Worm (Caenorhabditis elegans): Measurements from ENCODE around the gene ins-6.

ins-6 gene

DNA sequence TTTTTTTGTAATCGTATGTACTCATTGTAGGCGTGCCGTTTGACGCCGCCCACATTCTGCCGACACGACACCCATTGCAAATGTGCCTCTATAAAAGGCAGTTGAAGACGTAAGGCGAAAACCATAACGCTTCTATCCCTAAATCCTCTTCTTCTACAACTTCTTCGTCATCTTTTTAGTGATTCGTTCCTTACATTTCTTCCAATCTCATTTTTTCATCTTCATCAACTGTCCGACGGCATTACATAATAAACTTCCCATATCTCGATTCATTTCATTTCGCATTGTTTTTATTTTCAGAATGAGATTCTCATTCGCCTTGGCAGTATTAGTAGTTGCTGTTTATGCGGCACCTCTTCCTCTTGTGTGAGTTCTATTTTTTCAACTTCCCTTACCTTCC is 20.1 kb downstream of the ins-6 start, which contains the start of gene ZK84.1:
ZK84.1 (plus strand) TSS at position 301 of the 400 bp plus-strand sequence.
- TF ChIP-seq nhr-76 (tag; optimal IDR thresholded peaks at IDR 0.05) (no peak), ztf-11 (tag; optimal IDR thresholded peaks at IDR 0.05) (no peak), cnd-1 (tag; optimal IDR thresholded peaks at IDR 0.05) (no peak), mls-2 (tag; optimal IDR thresholded peaks at IDR 0.05) (no peak), elt-1 (tag; optimal IDR thresholded peaks at IDR 0.05; ENCODE audit: borderline replicate concordance, insufficient read depth) (no peak), nhr-237 (tag; optimal IDR thresholded peaks at IDR 0.05) (no peak), mab-5 (tag; optimal IDR thresholded peaks at IDR 0.05) (no peak), mep-1 (tag; optimal IDR thresholded peaks at IDR 0.05) (no peak), lin-32 (GFP tag; optimal IDR thresholded peaks at IDR 0.05) (no peak), ceh-39 (tag; optimal IDR thresholded peaks at IDR 0.05) (no peak), M03D4.4 (tag; optimal IDR thresholded peaks at IDR 0.05) (no peak), nhr-2 (tag; optimal IDR thresholded peaks at IDR 0.05) (no peak), ceh-43 (GFP tag; optimal IDR thresholded peaks at IDR 0.05) (no peak)

DNA sequence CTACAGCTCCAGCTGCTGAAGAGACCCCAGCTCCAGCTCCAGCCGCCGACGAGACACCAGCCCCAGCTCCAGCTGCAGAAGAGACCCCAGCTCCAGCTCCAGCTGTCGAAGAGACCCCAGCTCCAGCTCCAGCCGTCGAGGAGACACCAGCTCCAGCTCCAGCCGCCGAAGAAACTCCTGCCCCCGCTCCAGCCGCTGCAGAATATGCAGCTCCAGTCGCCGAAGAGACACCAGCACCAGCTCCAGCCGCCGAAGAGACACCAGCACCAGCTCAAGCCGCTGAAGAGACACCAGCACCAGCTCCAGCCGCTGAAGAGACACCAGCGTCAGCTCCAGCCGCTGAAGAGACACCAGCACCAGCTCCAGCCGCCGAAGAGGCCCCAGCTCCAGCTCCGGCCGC is 22.4 kb downstream of the ins-6 start:
- TF ChIP-seq bed-3 (GFP tag; optimal IDR thresholded peaks at IDR 0.05) (no peak), ztf-11 (tag; optimal IDR thresholded peaks at IDR 0.05) (no peak), ceh-43 (GFP tag; optimal IDR thresholded peaks at IDR 0.05) (no peak), nhr-237 (tag; optimal IDR thresholded peaks at IDR 0.05) (no peak), M03D4.4 (tag; optimal IDR thresholded peaks at IDR 0.05) (no peak), sptf-1 (tag; optimal IDR thresholded peaks at IDR 0.05) (no peak), blmp-1 (tag; optimal IDR thresholded peaks at IDR 0.05) (no peak), ham-2 (GFP tag; optimal IDR thresholded peaks at IDR 0.05) (no peak), tbx-8 (GFP tag; optimal IDR thresholded peaks at IDR 0.05) (no peak), unc-120 (tag; optimal IDR thresholded peaks at IDR 0.05; ENCODE audit: poor library complexity, severe bottlenecking) (no peak), sem-2 (GFP tag; optimal IDR thresholded peaks at IDR 0.05) (no peak), zip-8 (tag; optimal IDR thresholded peaks at IDR 0.05) (no peak), mab-5 (tag; optimal IDR thresholded peaks at IDR 0.05) (no peak), mep-1 (tag; optimal IDR thresholded peaks at IDR 0.05) (no peak), cnd-1 (tag; optimal IDR thresholded peaks at IDR 0.05) (no peak), nhr-76 (tag; optimal IDR thresholded peaks at IDR 0.05) (no peak)

DNA sequence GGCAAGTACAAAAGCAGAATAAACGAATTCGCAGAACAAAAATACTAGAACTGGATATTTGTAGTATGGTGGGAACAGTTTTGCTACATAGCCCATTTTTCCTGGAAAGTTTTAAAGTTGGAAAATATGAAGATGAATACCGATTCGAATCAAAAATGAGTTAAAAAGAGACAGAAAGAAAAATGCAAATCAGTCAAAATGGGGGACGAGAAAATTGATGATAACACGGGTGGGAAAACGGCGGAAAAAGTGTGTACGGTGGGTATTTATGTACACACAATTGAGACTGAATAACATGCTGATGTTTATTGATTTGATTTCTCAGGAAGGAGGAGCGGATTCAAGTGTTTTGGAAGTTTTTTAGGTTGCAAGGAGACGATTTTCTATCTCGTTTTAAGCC is 24.6 kb downstream of the ins-6 start, which contains the start of gene R12C12.9:
R12C12.9 (minus strand) TSS at position 101 of the 400 bp plus-strand sequence.
- TF ChIP-seq hlh-1 (tag; optimal IDR thresholded peaks at IDR 0.05) (no peak), blmp-1 (tag; optimal IDR thresholded peaks at IDR 0.05) (no peak), mls-2 (tag; optimal IDR thresholded peaks at IDR 0.05) (no peak), sem-2 (GFP tag; optimal IDR thresholded peaks at IDR 0.05) (no peak), mab-5 (tag; optimal IDR thresholded peaks at IDR 0.05) (no peak), zip-8 (tag; optimal IDR thresholded peaks at IDR 0.05) (no peak), ceh-39 (tag; optimal IDR thresholded peaks at IDR 0.05) (no peak), unc-62 (GFP tag; optimal IDR thresholded peaks at IDR 0.05) (no peak), elt-1 (tag; optimal IDR thresholded peaks at IDR 0.05; ENCODE audit: borderline replicate concordance, insufficient read depth) (no peak), ceh-83 (GFP tag; optimal IDR thresholded peaks at IDR 0.05) (no peak), elt-3 (tag; optimal IDR thresholded peaks at IDR 0.05) (no peak), ceh-43 (GFP tag; optimal IDR thresholded peaks at IDR 0.05) (no peak), ces-1 (GFP tag; optimal IDR thresholded peaks at IDR 0.05) (no peak), drap-1 (GFP tag; optimal IDR thresholded peaks at IDR 0.05) (no peak), cnd-1 (tag; optimal IDR thresholded peaks at IDR 0.05) (no peak), nhr-28 (tag; optimal IDR thresholded peaks at IDR 0.05) (no peak), nhr-76 (tag; optimal IDR thresholded peaks at IDR 0.05) (no peak), M03D4.4 (tag; optimal IDR thresholded peaks at IDR 0.05) (no peak), nhr-237 (tag; optimal IDR thresholded peaks at IDR 0.05) (no peak), tbx-8 (GFP tag; optimal IDR thresholded peaks at IDR 0.05) (no peak)

DNA sequence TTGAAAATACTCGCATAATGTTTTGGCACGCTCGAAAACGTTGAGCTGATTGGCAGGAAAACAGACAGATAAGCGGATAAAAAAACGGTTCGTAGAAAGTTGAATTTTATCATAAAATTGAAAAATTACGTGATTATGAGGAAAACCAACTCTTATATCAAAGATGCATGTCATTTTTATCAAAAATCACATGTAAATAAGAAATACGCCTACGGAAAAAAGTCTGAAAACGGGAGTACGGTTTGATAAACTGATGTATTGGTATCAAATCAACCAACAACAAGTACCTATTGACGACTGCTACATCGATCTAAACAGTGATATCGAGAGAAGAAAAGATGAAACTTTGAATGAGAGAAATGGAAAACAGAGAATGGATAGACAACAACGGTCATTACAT is 25.4 kb downstream of the ins-6 start:
- TF ChIP-seq bed-3 (GFP tag; optimal IDR thresholded peaks at IDR 0.05), result no peak
- TF ChIP-seq drap-1 (GFP tag; optimal IDR thresholded peaks at IDR 0.05), result no peak

DNA sequence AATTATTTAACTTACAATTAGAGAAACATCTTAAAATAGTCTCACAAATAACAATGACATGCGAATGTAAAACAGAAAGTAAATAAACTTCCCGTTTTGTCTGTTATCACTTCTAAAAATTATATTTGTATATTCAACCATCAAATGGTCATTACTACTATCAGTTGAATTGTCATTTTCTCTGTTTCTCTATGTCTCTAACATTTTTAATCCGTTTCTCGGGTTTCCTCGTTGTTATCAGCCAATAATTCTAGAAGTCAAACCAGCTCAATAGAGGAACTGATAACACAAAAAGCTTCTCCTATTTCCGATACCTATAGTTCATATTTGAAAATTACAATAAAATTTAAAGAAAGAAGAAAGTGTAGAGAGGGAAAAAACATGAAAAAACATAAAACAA is 26.4 kb downstream of the ins-6 start:
- TF ChIP-seq unc-120 (tag; optimal IDR thresholded peaks at IDR 0.05; ENCODE audit: poor library complexity, severe bottlenecking) (no peak), nhr-237 (tag; optimal IDR thresholded peaks at IDR 0.05) (no peak), pha-4 (tag; optimal IDR thresholded peaks at IDR 0.05) (no peak), nhr-28 (tag; optimal IDR thresholded peaks at IDR 0.05) (no peak), nhr-12 (tag; optimal IDR thresholded peaks at IDR 0.05) (no peak), cnd-1 (tag; optimal IDR thresholded peaks at IDR 0.05) (no peak), elt-3 (tag; optimal IDR thresholded peaks at IDR 0.05) (no peak), mab-5 (tag; optimal IDR thresholded peaks at IDR 0.05) (no peak), unc-62 (GFP tag; optimal IDR thresholded peaks at IDR 0.05) (no peak), nhr-2 (tag; optimal IDR thresholded peaks at IDR 0.05) (no peak), nhr-76 (tag; optimal IDR thresholded peaks at IDR 0.05) (no peak), tbx-8 (GFP tag; optimal IDR thresholded peaks at IDR 0.05) (no peak), hlh-1 (tag; optimal IDR thresholded peaks at IDR 0.05) (no peak), drap-1 (GFP tag; optimal IDR thresholded peaks at IDR 0.05) (no peak), bed-3 (GFP tag; optimal IDR thresholded peaks at IDR 0.05) (no peak), unc-39 (tag; optimal IDR thresholded peaks at IDR 0.05) (no peak), mep-1 (tag; optimal IDR thresholded peaks at IDR 0.05) (no peak), ceh-43 (GFP tag; optimal IDR thresholded peaks at IDR 0.05) (no peak), lin-13 (tag; optimal IDR thresholded peaks at IDR 0.05) (no peak)
